Worm (Caenorhabditis elegans): ENCODE data around the gene rme-4.

DNA sequence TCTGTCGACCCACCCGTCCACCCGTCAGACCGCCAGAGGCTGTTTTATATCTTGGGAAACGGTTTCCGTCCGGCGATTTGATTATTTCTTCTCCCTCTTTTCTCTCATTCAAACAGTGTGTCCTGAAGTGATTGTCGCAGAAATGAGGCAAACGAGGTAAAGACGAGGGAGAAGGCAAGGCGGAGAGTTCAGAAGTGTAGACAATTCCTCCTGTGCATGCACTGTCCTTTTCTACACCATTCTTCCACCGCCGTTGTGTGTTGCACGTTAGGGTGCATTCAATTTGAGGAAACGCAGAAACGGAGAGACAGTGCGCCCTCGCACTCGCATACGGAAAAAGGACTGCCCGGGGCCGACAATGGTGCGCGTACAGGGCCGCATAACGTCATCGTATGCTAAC is 16.0 kb upstream of the rme-4 start:
- TF ChIP-seq fkh-10 (GFP tag; optimal IDR thresholded peaks at IDR 0.05) (no peak), pat-9 (tag; optimal IDR thresholded peaks at IDR 0.05) (no peak), zip-5 (tag; optimal IDR thresholded peaks at IDR 0.05) (no peak), ama-1 (optimal IDR thresholded peaks at IDR 0.05) (no peak), nfya-1 (tag; optimal IDR thresholded peaks at IDR 0.05) (peak; percentile 5), hlh-15 (tag; optimal IDR thresholded peaks at IDR 0.05) (no peak), ttx-3 (tag; optimal IDR thresholded peaks at IDR 0.05) (no peak), pros-1 (tag; optimal IDR thresholded peaks at IDR 0.05) (peak; percentile 19), gmeb-2 (tag; optimal IDR thresholded peaks at IDR 0.05) (no peak), ceh-30 (tag; optimal IDR thresholded peaks at IDR 0.05) (no peak), madf-2 (tag; optimal IDR thresholded peaks at IDR 0.05) (no peak), sox-4 (tag; optimal IDR thresholded peaks at IDR 0.05) (no peak)

Data from whole organism, late embryonic.